Fruit fly (Drosophila melanogaster) whole organism, embryonic: ENCODE measurements around the gene CG44270.

ENCODE experiments used
- Atf-2 ChIP-seq: fragments of 200-800 bp; sonication (Bioruptor generic); optimal IDR thresholded peaks from 2 replicates; lab custom pipeline; 2016; ENCODE audit warnings: missing biosample characterization, missing genetic modification characterization
- Bteb2 ChIP-seq: fragments of 200-800 bp; sonication (Bioruptor generic); optimal IDR thresholded peaks from 2 replicates; lab custom pipeline; 2016; ENCODE audit warnings: missing biosample characterization, missing genetic modification characterization
- CG11247 ChIP-seq: fragments of 200-800 bp; sonication (Bioruptor generic); IDR thresholded peaks from 2 replicates; pipeline ENCODE4 v1.3.6; 2022; ENCODE audit warnings: missing biosample characterization, missing genetic modification characterization
- CG11695 ChIP-seq: fragments of 200-800 bp; sonication (Bioruptor generic); IDR thresholded peaks from 3 replicates; pipeline ENCODE4 v1.3.6; 2022; ENCODE audit warnings: missing biosample characterization, missing genetic modification characterization
- CG13123 ChIP-seq: fragments of 200-800 bp; sonication (Bioruptor generic); optimal IDR thresholded peaks from 2 replicates; lab custom pipeline; 2016; ENCODE audit warnings: missing biosample characterization, missing genetic modification characterization
- CG13296 ChIP-seq: fragments of 200-800 bp; sonication (Bioruptor generic); optimal IDR thresholded peaks from 3 replicates; lab custom pipeline; 2018; ENCODE audit warnings: missing biosample characterization, mild to moderate bottlenecking, missing genetic modification characterization
- CG15696 ChIP-seq: fragments of 200-800 bp; sonication (Bioruptor generic); optimal IDR thresholded peaks from 2 replicates; lab custom pipeline; 2019; ENCODE audit warnings: missing biosample characterization, mild to moderate bottlenecking, missing genetic modification characterization, moderate library complexity
- CG1647 ChIP-seq: fragments of 200-800 bp; sonication (Bioruptor generic); optimal IDR thresholded peaks from 3 replicates; lab custom pipeline; 2016; ENCODE audit warnings: missing biosample characterization, missing genetic modification characterization
- CG17568 ChIP-seq: fragments of 200-800 bp; sonication (Bioruptor generic); optimal IDR thresholded peaks from 2 replicates; lab custom pipeline; 2018; ENCODE audit warnings: missing biosample characterization, mild to moderate bottlenecking, missing genetic modification characterization, moderate library complexity
- CG18011 ChIP-seq: fragments of 200-800 bp; sonication (Bioruptor generic); optimal IDR thresholded peaks from 2 replicates; lab custom pipeline; 2017; ENCODE audit warnings: missing biosample characterization, missing genetic modification characterization, mild to moderate bottlenecking, moderate library complexity, missing genotype
- CG1832 ChIP-seq: fragments of 200-800 bp; sonication (Bioruptor generic); optimal IDR thresholded peaks from 2 replicates; lab custom pipeline; 2017; ENCODE audit warnings: missing biosample characterization, mild to moderate bottlenecking, missing genetic modification characterization, inconsistent platforms
- CG30020 ChIP-seq: fragments of 200-800 bp; optimal IDR thresholded peaks from 2 replicates; lab custom pipeline; 2019; ENCODE audit warnings: missing biosample characterization, mild to moderate bottlenecking, missing genetic modification characterization, moderate library complexity
- CG4360 ChIP-seq: fragments of 200-800 bp; sonication (Bioruptor generic); IDR thresholded peaks from 2 replicates; pipeline ENCODE4 v1.3.6; 2022; ENCODE audit warnings: missing biosample characterization, missing genetic modification characterization
- CG4707 ChIP-seq: fragments of 200-800 bp; sonication (Bioruptor generic); optimal IDR thresholded peaks from 2 replicates; lab custom pipeline; 2018; ENCODE audit warnings: missing biosample characterization, mild to moderate bottlenecking, missing genetic modification characterization, moderate library complexity
- CG6175 ChIP-seq: fragments of 200-800 bp; sonication (Bioruptor generic); IDR thresholded peaks from 3 replicates; pipeline ENCODE4 v1.3.6; 2022; ENCODE audit warnings: missing biosample characterization, missing genetic modification characterization
- CG6654 ChIP-seq: fragments of 200-800 bp; sonication (Bioruptor generic); optimal IDR thresholded peaks from 2 replicates; lab custom pipeline; 2017; ENCODE audit warnings: missing biosample characterization, mild to moderate bottlenecking, missing genetic modification characterization
- CG6791 ChIP-seq: fragments of 200-800 bp; sonication (Bioruptor generic); IDR thresholded peaks from 3 replicates; pipeline ENCODE4 v1.3.6; 2022; ENCODE audit warnings: missing biosample characterization, missing genetic modification characterization; ENCODE audit not compliant: partially characterized antibody
- CG7745 ChIP-seq: fragments of 200-800 bp; sonication (Bioruptor generic); optimal IDR thresholded peaks from 2 replicates; lab custom pipeline; 2018; ENCODE audit warnings: missing biosample characterization, mild to moderate bottlenecking, missing genetic modification characterization, moderate library complexity
- CG8290 ChIP-seq, 3 experiments: fragments of 200-800 bp; sonication (Bioruptor generic); optimal IDR thresholded peaks; 2 replicates each; lab custom pipeline; 2016 to 2019; ENCODE audit warnings: missing biosample characterization in 3 of 3, missing genetic modification characterization in 3 of 3, mild to moderate bottlenecking in 2 of 3, moderate library complexity in 1 of 3
- CG8388 ChIP-seq: fragments of 200-800 bp; sonication (Bioruptor generic); optimal IDR thresholded peaks from 2 replicates; lab custom pipeline; 2019; ENCODE audit warnings: missing biosample characterization, mild to moderate bottlenecking, missing genetic modification characterization, moderate library complexity
- CG8478 ChIP-seq: fragments of >200 bp; optimal IDR thresholded peaks from 2 replicates; lab custom pipeline; 2018
- CG9215 ChIP-seq: fragments of 200-800 bp; sonication (Bioruptor generic); IDR thresholded peaks from 2 replicates; pipeline ENCODE4 v1.3.6; 2022; ENCODE audit warnings: missing biosample characterization, missing genetic modification characterization
- Chrac-16 ChIP-seq: fragments of 200-800 bp; sonication (Bioruptor generic); optimal IDR thresholded peaks from 3 replicates; lab custom pipeline; 2016; ENCODE audit warnings: missing biosample characterization, missing genetic modification characterization
- CkIIα-i1 ChIP-seq: fragments of 200-800 bp; sonication (Bioruptor generic); IDR thresholded peaks from 2 replicates; pipeline ENCODE4 v1.3.6; 2022; ENCODE audit warnings: missing biosample characterization, missing genetic modification characterization
- Dip2 ChIP-seq: fragments of 200-800 bp; sonication (Bioruptor generic); IDR thresholded peaks from 2 replicates; pipeline ENCODE4 v1.3.6; 2022; ENCODE audit warnings: missing biosample characterization, missing genetic modification characterization
- HLH3B ChIP-seq: fragments of 200-800 bp; sonication (Bioruptor generic); IDR thresholded peaks from 2 replicates; pipeline ENCODE4 v1.3.6; 2022; ENCODE audit warnings: missing biosample characterization, missing genetic modification characterization
- Hand ChIP-seq: fragments of 200-800 bp; sonication (Bioruptor generic); optimal IDR thresholded peaks from 2 replicates; lab custom pipeline; 2017; ENCODE audit warnings: mild to moderate bottlenecking, missing biosample characterization, missing genetic modification reagents, missing genetic modification characterization
- Oli ChIP-seq: fragments of 200-800 bp; sonication (Bioruptor generic); optimal IDR thresholded peaks from 2 replicates; lab custom pipeline; 2018; ENCODE audit warnings: missing biosample characterization, mild to moderate bottlenecking, missing genetic modification characterization, moderate library complexity
- Rx ChIP-seq: fragments of 200-800 bp; sonication (Bioruptor generic); IDR thresholded peaks from 2 replicates; pipeline ENCODE4 v1.3.6; 2022; ENCODE audit warnings: missing biosample characterization, missing genetic modification characterization
- Scr ChIP-seq: fragments of 200-800 bp; sonication (Bioruptor generic); IDR thresholded peaks from 2 replicates; pipeline ENCODE4 v1.3.6; 2022; ENCODE audit warnings: missing biosample characterization, missing genetic modification characterization; ENCODE audit not compliant: partially characterized antibody
- Sry-β ChIP-seq: fragments of 200-800 bp; sonication (Bioruptor generic); optimal IDR thresholded peaks from 2 replicates; lab custom pipeline; 2018; ENCODE audit warnings: missing biosample characterization, mild to moderate bottlenecking, missing genetic modification characterization, moderate library complexity
- Xrp1 ChIP-seq: fragments of 200-800 bp; sonication (Bioruptor generic); IDR thresholded peaks from 2 replicates; pipeline ENCODE4 v1.3.6; 2022; ENCODE audit warnings: missing biosample characterization, missing genetic modification characterization
- az2 ChIP-seq: fragments of 200-800 bp; sonication (Bioruptor generic); optimal IDR thresholded peaks from 3 replicates; lab custom pipeline; 2016; ENCODE audit warnings: missing biosample characterization, missing genetic modification characterization
- chinmo ChIP-seq: fragments of 200-800 bp; sonication (Bioruptor generic); IDR thresholded peaks from 4 replicates; pipeline ENCODE4 v1.3.6; 2022; ENCODE audit warnings: missing biosample characterization, missing genetic modification characterization; ENCODE audit not compliant: partially characterized antibody
- croc ChIP-seq: fragments of 200-800 bp; sonication (Bioruptor generic); conservative IDR thresholded peaks from 3 replicates; pipeline ENCODE4 v1.3.6; 2022; ENCODE audit warnings: missing biosample characterization, missing genetic modification characterization
- crol ChIP-seq: fragments of 200-800 bp; sonication (Bioruptor generic); IDR thresholded peaks from 2 replicates; pipeline ENCODE4 v1.3.6; 2022; ENCODE audit warnings: missing biosample characterization, missing genetic modification characterization
- dmrt99B ChIP-seq: fragments of 200-800 bp; sonication (Bioruptor generic); optimal IDR thresholded peaks from 2 replicates; lab custom pipeline; 2018; ENCODE audit warnings: missing biosample characterization, mild to moderate bottlenecking, missing genetic modification characterization, moderate library complexity
- ewg ChIP-seq: fragments of 200-800 bp; sonication (Bioruptor generic); optimal IDR thresholded peaks from 3 replicates; lab custom pipeline; 2017; ENCODE audit warnings: mild to moderate bottlenecking, missing biosample characterization, missing genetic modification reagents, missing genetic modification characterization
- grau ChIP-seq: fragments of 200-800 bp; optimal IDR thresholded peaks from 3 replicates; lab custom pipeline; 2019; ENCODE audit warnings: missing biosample characterization, mild to moderate bottlenecking, missing genetic modification characterization, moderate library complexity
- grn ChIP-seq: fragments of 200-800 bp; sonication (Bioruptor generic); optimal IDR thresholded peaks from 3 replicates; lab custom pipeline; 2017; ENCODE audit warnings: missing biosample characterization, missing genetic modification characterization
- ham ChIP-seq: fragments of 200-800 bp; sonication (Bioruptor generic); IDR thresholded peaks from 2 replicates; pipeline ENCODE4 v1.3.6; 2022; ENCODE audit warnings: missing biosample characterization, missing genetic modification characterization
- her ChIP-seq: fragments of 200-800 bp; sonication (Bioruptor generic); optimal IDR thresholded peaks from 2 replicates; lab custom pipeline; 2016; ENCODE audit warnings: missing biosample characterization, missing genetic modification characterization
- mam ChIP-seq: fragments of 200-800 bp; sonication (Bioruptor generic); optimal IDR thresholded peaks from 3 replicates; lab custom pipeline; 2016; ENCODE audit warnings: missing biosample characterization, missing genetic modification characterization
- odd ChIP-seq: fragments of 200-800 bp; sonication (Bioruptor generic); optimal IDR thresholded peaks from 2 replicates; lab custom pipeline; 2017; ENCODE audit warnings: missing biosample characterization, mild to moderate bottlenecking, missing genetic modification characterization
- pita ChIP-seq: fragments of 200-800 bp; sonication (Bioruptor generic); optimal IDR thresholded peaks from 2 replicates; lab custom pipeline; 2017; ENCODE audit warnings: missing biosample characterization, mild to moderate bottlenecking, missing genetic modification characterization
- psq ChIP-seq: fragments of 200-800 bp; sonication (Bioruptor generic); optimal IDR thresholded peaks from 2 replicates; lab custom pipeline; 2017; ENCODE audit warnings: missing biosample characterization, missing genetic modification characterization
- sens-2 ChIP-seq: fragments of 200-800 bp; sonication (Bioruptor generic); IDR thresholded peaks from 2 replicates; pipeline ENCODE4 v1.3.6; 2022; ENCODE audit warnings: missing biosample characterization, missing genetic modification characterization
- sqz ChIP-seq: fragments of 200-800 bp; sonication (Bioruptor generic); optimal IDR thresholded peaks from 3 replicates; lab custom pipeline; 2018; ENCODE audit warnings: missing biosample characterization, mild to moderate bottlenecking, missing genetic modification characterization
- tup ChIP-seq: fragments of 200-800 bp; sonication (Bioruptor generic); optimal IDR thresholded peaks from 2 replicates; lab custom pipeline; 2016; ENCODE audit warnings: missing biosample characterization, mild to moderate bottlenecking, missing genetic modification characterization, moderate library complexity
- vvl ChIP-seq: fragments of 200-800 bp; sonication (Bioruptor generic); IDR thresholded peaks from 2 replicates; pipeline ENCODE4 v1.3.6; 2022; ENCODE audit warnings: missing biosample characterization, missing genetic modification characterization

CG44270 gene

dm6 chr2L:20494423-20495052 lies 36.3 kb upstream of the CG44270 start, which contains the start of gene CG34007 (continued):
- peak; percentile 58; the same call in 1 of the 4 replicates for TF ChIP-seq chinmo (GFP tag; lab: Robert Waterston, UW)
- peak; percentile 49 for TF ChIP-seq sqz
- TF ChIP-seq grn = no peak
- TF ChIP-seq sens-2 (GFP tag; lab: Robert Waterston, UW) = no peak
- TF ChIP-seq CkIIα-i1 (GFP tag; lab: Robert Waterston, UW) = no peak
- peak; percentile 81 for TF ChIP-seq odd (GFP tag; lab: Kevin White, UChicago)
- TF ChIP-seq CG6791 (GFP tag; lab: Robert Waterston, UW) = no peak
- peak; percentile 38; the same call in 1 of the 2 replicates for TF ChIP-seq CG11247 (GFP tag; lab: Robert Waterston, UW)
- TF ChIP-seq Scr (GFP tag; lab: Robert Waterston, UW) = no peak
- peak; percentile 88 for TF ChIP-seq Oli (tag; lab: Kevin White, UChicago)
- peak; percentile 42 for TF ChIP-seq Sry-β (GFP tag; lab: Kevin White, UChicago)
- TF ChIP-seq croc (GFP tag; lab: Robert Waterston, UW) = peak; percentile 81
- peak; percentile 88 for TF ChIP-seq CG15696 (tag; lab: Kevin White, UChicago)
- peak; percentile 11 for TF ChIP-seq psq (GFP tag; lab: Kevin White, UChicago)
- TF ChIP-seq CG17568 = peak; percentile 2
- TF ChIP-seq dmrt99B = peak; percentile 89
- TF ChIP-seq HLH3B (GFP tag; lab: Robert Waterston, UW) = peak; percentile 79
- TF ChIP-seq CG4707 (GFP tag; lab: Kevin White, UChicago) = peak; percentile 1
- peak; percentile 17 for TF ChIP-seq CG6654 (GFP tag; lab: Kevin White, UChicago)
- peak; percentile 58 for TF ChIP-seq CG13296 (GFP tag; lab: Kevin White, UChicago)
- TF ChIP-seq crol (GFP tag; lab: Robert Waterston, UW) = peak; percentile 64
- TF ChIP-seq CG30020 = peak; percentile 83
- TF ChIP-seq pita (GFP tag; lab: Kevin White, UChicago) = peak; percentile 65
- TF ChIP-seq CG18011 = no peak
- TF ChIP-seq vvl (GFP tag; lab: Robert Waterston, UW) = peak; percentile 79
- TF ChIP-seq Xrp1 (GFP tag; lab: Robert Waterston, UW) = peak; percentile 87
- no peak for TF ChIP-seq her (GFP tag; lab: Kevin White, UChicago)
- peak; percentile 47 for TF ChIP-seq CG13123 (GFP tag; lab: Kevin White, UChicago)
- TF ChIP-seq CG7745 (tag; lab: Kevin White, UChicago) = peak; percentile 67
- TF ChIP-seq Hand (GFP tag; lab: Kevin White, UChicago) = no peak
- TF ChIP-seq Dip2 (GFP tag; lab: Robert Waterston, UW) = no peak
- no peak for TF ChIP-seq Bteb2 (GFP tag; lab: Kevin White, UChicago)
- TF ChIP-seq CG8290 (GFP tag; optimal IDR thresholded peaks at IDR 0.05; lab: Kevin White, UChicago) = peak; percentile 54
- TF ChIP-seq CG8290 (tag; optimal IDR thresholded peaks at IDR 0.05; lab: Kevin White, UChicago) = peak in 1 of 2 experiments; percentile 13
- no peak for TF ChIP-seq ham (GFP tag; lab: Robert Waterston, UW)
- TF ChIP-seq mam (GFP tag; lab: Kevin White, UChicago) = no peak
- no peak for TF ChIP-seq CG1647 (GFP tag; lab: Kevin White, UChicago)
- TF ChIP-seq CG9215 (GFP tag; lab: Robert Waterston, UW) = 0 out of 2 replicates have a peak, but pooled peaks have one; percentile 14
- peak; percentile 44; the same call in 1 of the 2 replicates for TF ChIP-seq CG4360 (GFP tag; lab: Robert Waterston, UW)
- TF ChIP-seq CG8388 = peak; percentile 92
- TF ChIP-seq Atf-2 (GFP tag; lab: Kevin White, UChicago) = no peak
- TF ChIP-seq az2 (GFP tag; lab: Kevin White, UChicago) = peak; percentile 77
- TF ChIP-seq Chrac-16 (GFP tag; lab: Kevin White, UChicago) = peak; percentile 68
- peak; percentile 100 for TF ChIP-seq grau
- TF ChIP-seq Rx = no peak
- no peak for TF ChIP-seq CG1832 (GFP tag; lab: Kevin White, UChicago)
- peak; percentile 70 for TF ChIP-seq ewg (GFP tag; lab: Kevin White, UChicago)
- TF ChIP-seq tup (GFP tag; lab: Kevin White, UChicago) = no peak
- TF ChIP-seq CG11695 (GFP tag; lab: Robert Waterston, UW) = no peak; the same call in 1 of the 3 replicates
- no peak for TF ChIP-seq CG8478 (lab: Kevin White, UChicago)
- TF ChIP-seq CG6175 (GFP tag; lab: Robert Waterston, UW) = no peak
